Worm (Caenorhabditis elegans) whole organism, mixed stage, embryonic: ENCODE data around the gene tag-131.

Source experiments
- M03D4.4 ChIP-seq: sonication (generic microtip); optimal IDR thresholded peaks from 2 replicates; lab custom pipeline; 2017; ENCODE audit warnings: mild to moderate bottlenecking, missing genetic modification characterization, missing compliant biosample characterization
- bed-3 ChIP-seq: fragments of 200-800 bp; sonication (Bioruptor generic); optimal IDR thresholded peaks from 3 replicates; lab custom pipeline; 2018; ENCODE audit warnings: mild to moderate bottlenecking, missing genetic modification characterization, moderate library complexity, missing compliant biosample characterization
- blmp-1 ChIP-seq: fragments of 150-350 bp; optimal IDR thresholded peaks from 2 replicates; lab custom pipeline; 2014; ENCODE audit warnings: missing biosample characterization, missing genetic modification characterization
- ceh-39 ChIP-seq: fragments of 150-350 bp; optimal IDR thresholded peaks from 2 replicates; lab custom pipeline; 2014; ENCODE audit warnings: missing biosample characterization, missing genetic modification characterization
- ceh-43 ChIP-seq: fragments of 200-800 bp; sonication (Bioruptor generic); optimal IDR thresholded peaks from 2 replicates; lab custom pipeline; 2018; ENCODE audit warnings: mild to moderate bottlenecking, missing genetic modification characterization, moderate library complexity, missing compliant biosample characterization
- ces-1 ChIP-seq: fragments of 150-350 bp; optimal IDR thresholded peaks from 2 replicates; lab custom pipeline; 2014; ENCODE audit warnings: missing biosample characterization, missing genetic modification reagents, missing genetic modification characterization
- cnd-1 ChIP-seq: fragments of 200-800 bp; sonication (Bioruptor generic); optimal IDR thresholded peaks from 2 replicates; lab custom pipeline; 2018; ENCODE audit warnings: mild to moderate bottlenecking, missing genetic modification characterization, missing compliant biosample characterization
- drap-1 ChIP-seq: fragments of 200-800 bp; sonication (Bioruptor generic); optimal IDR thresholded peaks from 3 replicates; lab custom pipeline; 2018; ENCODE audit warnings: mild to moderate bottlenecking, missing genetic modification characterization, missing compliant biosample characterization
- elt-1 ChIP-seq: sonication (generic microtip); optimal IDR thresholded peaks from 2 replicates; lab custom pipeline; 2017; ENCODE audit warnings: missing genetic modification characterization, mild to moderate bottlenecking, missing compliant biosample characterization, antibody characterized with exemption, moderate library complexity, borderline replicate concordance; ENCODE audit not compliant: insufficient read depth
- elt-3 ChIP-seq: fragments of 150-350 bp; optimal IDR thresholded peaks from 2 replicates; lab custom pipeline; 2014; ENCODE audit warnings: missing biosample characterization, missing genetic modification characterization
- flh-1 ChIP-seq: fragments of 200-800 bp; sonication (Bioruptor generic); optimal IDR thresholded peaks from 2 replicates; lab custom pipeline; 2018; ENCODE audit warnings: mild to moderate bottlenecking, missing genetic modification characterization, moderate library complexity, missing compliant biosample characterization
- ham-2 ChIP-seq: fragments of 200-800 bp; sonication (Bioruptor generic); optimal IDR thresholded peaks from 2 replicates; lab custom pipeline; 2018; ENCODE audit warnings: mild to moderate bottlenecking, missing genetic modification characterization, missing compliant biosample characterization
- hlh-1 ChIP-seq: fragments of 150-350 bp; optimal IDR thresholded peaks from 2 replicates; lab custom pipeline; 2014; ENCODE audit warnings: missing biosample characterization, missing genetic modification reagents, missing genetic modification characterization
- lin-13 ChIP-seq: fragments of 150-350 bp; optimal IDR thresholded peaks from 2 replicates; lab custom pipeline; 2014; ENCODE audit warnings: missing biosample characterization, missing genetic modification characterization
- lin-32 ChIP-seq: fragments of 200-800 bp; sonication (Bioruptor generic); optimal IDR thresholded peaks from 2 replicates; lab custom pipeline; 2018; ENCODE audit warnings: mild to moderate bottlenecking, missing genetic modification characterization, missing compliant biosample characterization
- lsy-2 ChIP-seq: fragments of 150-350 bp; optimal IDR thresholded peaks from 2 replicates; lab custom pipeline; 2014; ENCODE audit warnings: missing biosample characterization, missing genetic modification characterization
- mab-5 ChIP-seq: fragments of 150-350 bp; optimal IDR thresholded peaks from 2 replicates; lab custom pipeline; 2014; ENCODE audit warnings: missing biosample characterization, missing genetic modification characterization
- mep-1 ChIP-seq: fragments of 150-350 bp; optimal IDR thresholded peaks from 2 replicates; lab custom pipeline; 2017; ENCODE audit warnings: missing biosample characterization, missing genetic modification reagents, missing genetic modification characterization, inconsistent platforms
- mls-2 ChIP-seq: sonication (generic microtip); optimal IDR thresholded peaks from 2 replicates; lab custom pipeline; 2016; ENCODE audit warnings: mild to moderate bottlenecking, missing genetic modification characterization, moderate library complexity, missing compliant biosample characterization
- nhr-12 ChIP-seq: fragments of 150-350 bp; optimal IDR thresholded peaks from 2 replicates; lab custom pipeline; 2014; ENCODE audit warnings: missing biosample characterization, missing genetic modification characterization
- nhr-2 ChIP-seq: fragments of 150-350 bp; optimal IDR thresholded peaks from 2 replicates; lab custom pipeline; 2014; ENCODE audit warnings: missing biosample characterization, missing genetic modification characterization
- nhr-237 ChIP-seq: fragments of 150-350 bp; optimal IDR thresholded peaks from 2 replicates; lab custom pipeline; 2014; ENCODE audit warnings: missing biosample characterization, missing genetic modification characterization
- nhr-28 ChIP-seq: fragments of 150-350 bp; optimal IDR thresholded peaks from 2 replicates; lab custom pipeline; 2014; ENCODE audit warnings: missing biosample characterization, missing genetic modification characterization
- nhr-76 ChIP-seq: sonication (generic microtip); optimal IDR thresholded peaks from 2 replicates; lab custom pipeline; 2017; ENCODE audit warnings: missing biosample characterization, missing genetic modification characterization
- pha-4 ChIP-seq: fragments of 150-350 bp; optimal IDR thresholded peaks from 2 replicates; lab custom pipeline; 2018; ENCODE audit warnings: missing biosample characterization, missing genetic modification reagents, missing genetic modification characterization
- sem-2 ChIP-seq: fragments of 200-800 bp; sonication (Bioruptor generic); optimal IDR thresholded peaks from 2 replicates; lab custom pipeline; 2018; ENCODE audit warnings: mild to moderate bottlenecking, missing genetic modification characterization, missing compliant biosample characterization
- snpc-4 ChIP-seq: fragments of 150-350 bp; optimal IDR thresholded peaks from 2 replicates; lab custom pipeline; 2014; ENCODE audit warnings: missing biosample characterization, missing genetic modification characterization
- sptf-1 ChIP-seq: sonication (generic microtip); optimal IDR thresholded peaks from 2 replicates; lab custom pipeline; 2017; ENCODE audit warnings: mild to moderate bottlenecking, missing genetic modification characterization, moderate library complexity, missing compliant biosample characterization
- tbx-8 ChIP-seq: fragments of 200-800 bp; sonication (Bioruptor generic); optimal IDR thresholded peaks from 2 replicates; lab custom pipeline; 2018; ENCODE audit warnings: mild to moderate bottlenecking, missing genetic modification characterization, moderate library complexity, missing compliant biosample characterization
- unc-39 ChIP-seq: fragments of 150-350 bp; optimal IDR thresholded peaks from 2 replicates; lab custom pipeline; 2014; ENCODE audit warnings: missing biosample characterization, missing genetic modification characterization
- unc-62 ChIP-seq: fragments of 150-350 bp; optimal IDR thresholded peaks from 2 replicates; lab custom pipeline; 2014; ENCODE audit warnings: missing biosample characterization, missing genetic modification reagents, missing genetic modification characterization
- zip-8 ChIP-seq: fragments of 150-350 bp; optimal IDR thresholded peaks from 2 replicates; lab custom pipeline; 2014; ENCODE audit warnings: missing biosample characterization, missing genetic modification characterization

tag-131 gene

DNA sequence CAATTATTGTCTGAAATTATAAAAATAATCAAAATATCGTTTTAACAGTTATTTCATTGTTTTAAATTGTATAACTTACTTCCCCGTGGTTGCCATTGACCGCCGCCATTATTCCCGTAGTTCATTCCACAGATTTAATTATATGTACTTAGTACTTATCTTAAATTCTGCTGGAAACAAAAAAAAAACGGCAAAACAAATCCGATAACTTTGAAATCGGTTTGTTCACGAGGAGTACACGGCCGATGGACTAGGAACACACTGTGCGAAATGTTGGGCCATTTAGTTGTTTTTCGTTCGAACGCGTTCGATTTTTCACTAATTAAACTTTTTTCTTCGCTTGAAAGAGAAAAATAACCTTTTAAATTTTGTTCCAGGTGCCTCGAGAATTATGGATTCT lies 25.6 kb downstream of the tag-131 start, which contains the start of the genes B0285.3 and lcmt-1:
Gene B0285.3 (minus strand): TSS at position 267 of the 400 bp plus-strand sequence.
Gene lcmt-1 (plus strand): TSS at position 377 of the 400 bp plus-strand sequence.
- TF ChIP-seq mep-1 (tag; lab: Kevin White, UChicago), result no peak
- TF ChIP-seq zip-8 (tag; lab: Kevin White, UChicago), result no peak
- TF ChIP-seq bed-3 (GFP tag; lab: Kevin White, UChicago), result no peak
- TF ChIP-seq flh-1 (GFP tag; lab: Kevin White, UChicago), result no peak
- no peak for TF ChIP-seq sem-2 (GFP tag; lab: Kevin White, UChicago)
- TF ChIP-seq nhr-76 (tag; lab: Kevin White, UChicago), result no peak
- TF ChIP-seq pha-4 (tag; lab: Kevin White, UChicago), result no peak
- no peak for TF ChIP-seq ham-2 (GFP tag; lab: Kevin White, UChicago)
- TF ChIP-seq ceh-39, result no peak
- no peak for TF ChIP-seq snpc-4 (tag; lab: Kevin White, UChicago)
- TF ChIP-seq cnd-1, result no peak
- TF ChIP-seq unc-62 (GFP tag; lab: Kevin White, UChicago), result no peak
- TF ChIP-seq mab-5 (tag; lab: Kevin White, UChicago), result no peak
- TF ChIP-seq drap-1 (GFP tag; lab: Kevin White, UChicago), result no peak
- no peak for TF ChIP-seq elt-1 (tag; lab: Kevin White, UChicago)
- no peak for TF ChIP-seq tbx-8
- no peak for TF ChIP-seq M03D4.4 (tag; lab: Kevin White, UChicago)
- no peak for TF ChIP-seq lin-32 (GFP tag; lab: Kevin White, UChicago)
- TF ChIP-seq lin-13 (tag; lab: Kevin White, UChicago), result no peak
- no peak for TF ChIP-seq ceh-43 (GFP tag; lab: Kevin White, UChicago)
- TF ChIP-seq, all 35 proteins: peak for 0

ce11 chrIII:4345034-4345433 lies 27.5 kb downstream of the tag-131 start, which contains the start of gene hse-5:
hse-5 (plus strand) TSS chrIII:4345334.
- TF ChIP-seq nhr-237 (no peak), cnd-1 (no peak), tbx-8 (no peak), ceh-39 (no peak), unc-39 (no peak), ces-1 (GFP tag; lab: Kevin White, UChicago) (no peak), elt-3 (tag; lab: Kevin White, UChicago) (no peak), nhr-2 (tag; lab: Kevin White, UChicago) (no peak), mls-2 (tag; lab: Kevin White, UChicago) (no peak), flh-1 (GFP tag; lab: Kevin White, UChicago) (no peak), sem-2 (GFP tag; lab: Kevin White, UChicago) (no peak), ham-2 (GFP tag; lab: Kevin White, UChicago) (no peak), nhr-76 (tag; lab: Kevin White, UChicago) (no peak), nhr-28 (tag; lab: Kevin White, UChicago) (no peak)
- TF ChIP-seq, all 35 proteins: peak for 0

DNA sequence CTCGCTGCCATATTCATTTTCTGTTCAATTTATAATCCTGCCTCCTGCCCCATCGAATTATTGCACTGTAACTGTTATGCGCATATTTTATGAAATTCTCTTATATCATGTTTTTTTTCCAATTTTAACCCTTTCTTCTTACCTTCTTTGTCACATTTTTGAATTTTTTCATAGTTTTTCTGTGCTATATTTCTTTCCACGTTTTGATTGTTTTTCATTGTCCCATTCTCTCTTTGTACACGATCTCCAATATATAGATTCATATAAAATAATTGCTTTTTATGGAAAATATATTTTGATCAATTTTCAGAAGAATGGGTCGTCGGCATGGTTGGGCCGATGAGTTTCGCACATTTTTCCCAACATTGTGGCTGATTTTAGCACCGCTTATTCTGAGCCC lies 32.3 kb downstream of the tag-131 start, which contains the start of gene B0285.6:
Gene B0285.6 (plus strand): TSS at position 301 of the 400 bp plus-strand sequence.
- TF ChIP-seq mab-5 (tag; lab: Kevin White, UChicago), result no peak
- no peak for TF ChIP-seq nhr-12
- no peak for TF ChIP-seq ham-2 (GFP tag; lab: Kevin White, UChicago)
- TF ChIP-seq drap-1 (GFP tag; lab: Kevin White, UChicago), result no peak
- no peak for TF ChIP-seq M03D4.4 (tag; lab: Kevin White, UChicago)
- TF ChIP-seq lsy-2 (tag; lab: Kevin White, UChicago), result no peak
- no peak for TF ChIP-seq flh-1 (GFP tag; lab: Kevin White, UChicago)
- no peak for TF ChIP-seq nhr-76 (tag; lab: Kevin White, UChicago)
- TF ChIP-seq lin-13 (tag; lab: Kevin White, UChicago), result no peak
- TF ChIP-seq nhr-2 (tag; lab: Kevin White, UChicago), result no peak
- no peak for TF ChIP-seq unc-39
- no peak for TF ChIP-seq mls-2 (tag; lab: Kevin White, UChicago)
- no peak for TF ChIP-seq sptf-1 (tag; lab: Kevin White, UChicago)

- TF ChIP-seq nhr-237, result no peak
- no peak for TF ChIP-seq ces-1 (GFP tag; lab: Kevin White, UChicago)
- peak; percentile 61 for TF ChIP-seq zip-8 (tag; lab: Kevin White, UChicago)
- TF ChIP-seq unc-39, result peak; percentile 32
- peak; percentile 38 for TF ChIP-seq hlh-1 (tag; lab: Kevin White, UChicago)
- no peak for TF ChIP-seq blmp-1 (tag; lab: Kevin White, UChicago)
- no peak for TF ChIP-seq nhr-2 (tag; lab: Kevin White, UChicago)
Measured at ce11 chrIII:4356384-4356783, 38.9 kb downstream of the tag-131 start, which contains the start of gene mnp-1. mnp-1 (plus strand) TSS chrIII:4356594.
